Worm (Caenorhabditis elegans) whole organism, L4 larva: ENCODE measurements around the gene ZK666.11.

ENCODE experiments used
- F49E8.2 ChIP-seq: sonication (generic microtip); optimal IDR thresholded peaks from 2 replicates; lab custom pipeline; 2016; ENCODE audit warnings: missing compliant biosample characterization, mild to moderate bottlenecking, missing genetic modification characterization, borderline replicate concordance
- T20F7.1 ChIP-seq: fragments of 200-800 bp; sonication (Bioruptor generic); optimal IDR thresholded peaks from 2 replicates; lab custom pipeline; 2018; ENCODE audit warnings: mild to moderate bottlenecking, missing genetic modification characterization, missing compliant biosample characterization
- T26A8.4 ChIP-seq: fragments of 200-800 bp; sonication (Bioruptor generic); IDR thresholded peaks from 2 replicates; pipeline ENCODE4 v1.3.6; 2022; ENCODE audit warnings: missing genetic modification characterization, missing compliant biosample characterization
- Y105C5A.15 ChIP-seq: fragments of 200-800 bp; sonication (Bioruptor generic); IDR thresholded peaks from 2 replicates; pipeline ENCODE4 v1.3.6; 2022; ENCODE audit warnings: missing genetic modification characterization, missing compliant biosample characterization
- Y48G9A.11 ChIP-seq: fragments of 200-800 bp; sonication (Bioruptor generic); IDR thresholded peaks from 2 replicates; pipeline ENCODE4 v1.3.6; 2022; ENCODE audit warnings: missing genetic modification reagents, missing genetic modification characterization, missing compliant biosample characterization
- ZK337.2 ChIP-seq: fragments of 200-800 bp; sonication (Bioruptor generic); IDR thresholded peaks from 2 replicates; pipeline ENCODE4 v1.3.6; 2022; ENCODE audit warnings: missing genetic modification reagents, missing genetic modification characterization, missing compliant biosample characterization
- ZK546.5 ChIP-seq, 2 experiments: sonication (generic microtip); optimal IDR thresholded peaks; 2 replicates each; lab custom pipeline; 2017; ENCODE audit warnings: missing biosample characterization in 2 of 2, missing genetic modification characterization in 2 of 2
- aha-1 ChIP-seq: fragments of 150-350 bp; peaks from one replicate; lab custom pipeline; 2014; ENCODE audit warnings: missing biosample characterization, missing genetic modification characterization
- ama-1 ChIP-seq: fragments of 150-350 bp; optimal IDR thresholded peaks from 2 replicates; lab custom pipeline; 2014; ENCODE audit warnings: inconsistent platforms, mixed read lengths
- ceh-44 ChIP-seq: fragments of 200-800 bp; sonication (Bioruptor generic); IDR thresholded peaks from 2 replicates; pipeline ENCODE4 v1.3.6; 2022; ENCODE audit warnings: missing genetic modification reagents, missing genetic modification characterization, missing compliant biosample characterization
- ceh-62 ChIP-seq: sonication (generic microtip); optimal IDR thresholded peaks from 2 replicates; lab custom pipeline; 2017; ENCODE audit warnings: missing biosample characterization, missing genetic modification characterization
- cey-2 ChIP-seq: sonication (generic microtip); optimal IDR thresholded peaks from 3 replicates; lab custom pipeline; 2017; ENCODE audit warnings: missing genetic modification characterization, mild to moderate bottlenecking, missing compliant biosample characterization, antibody characterized with exemption, borderline replicate concordance; ENCODE audit not compliant: insufficient read depth
- ctbp-1 ChIP-seq: fragments of 200-800 bp; sonication (Bioruptor generic); IDR thresholded peaks from 2 replicates; pipeline ENCODE4 v1.3.6; 2022; ENCODE audit warnings: missing genetic modification reagents, missing genetic modification characterization, missing compliant biosample characterization
- daf-16 ChIP-seq, 3 experiments: sonication (generic microtip); optimal IDR thresholded peaks; 2 replicates each; lab custom pipeline; 2016 to 2017; ENCODE audit warnings: missing genetic modification characterization in 3 of 3, missing genetic modification reagents in 3 of 3, mild to moderate bottlenecking in 2 of 3, missing compliant biosample characterization in 2 of 3, missing biosample characterization in 1 of 3, moderate library complexity in 1 of 3
- daf-19 ChIP-seq: fragments of 200-800 bp; sonication (Bioruptor generic); conservative IDR thresholded peaks from 2 replicates; pipeline ENCODE4 v1.3.6; 2022; ENCODE audit warnings: missing genetic modification characterization, missing compliant biosample characterization
- daf-8 ChIP-seq: fragments of 200-800 bp; sonication (Bioruptor generic); IDR thresholded peaks from 2 replicates; pipeline ENCODE4 v1.3.6; 2022; ENCODE audit warnings: missing genetic modification characterization, missing compliant biosample characterization
- dve-1 ChIP-seq: sonication (generic microtip); optimal IDR thresholded peaks from 2 replicates; lab custom pipeline; 2017; ENCODE audit warnings: antibody characterized with exemption, mild to moderate bottlenecking, missing genetic modification characterization, missing compliant biosample characterization; ENCODE audit not compliant: insufficient read depth
- egl-27 ChIP-seq: sonication (generic microtip); optimal IDR thresholded peaks from 3 replicates; lab custom pipeline; 2017; ENCODE audit warnings: missing biosample characterization, missing genetic modification reagents, missing genetic modification characterization
- fos-1 ChIP-seq: fragments of 150-350 bp; optimal IDR thresholded peaks from 2 replicates; lab custom pipeline; 2014; ENCODE audit warnings: missing biosample characterization, missing genetic modification characterization
- hif-1 ChIP-seq, 2 experiments: sonication (generic microtip); optimal IDR thresholded peaks; 2 replicates each; lab custom pipeline; 2016 to 2017; ENCODE audit warnings: missing compliant biosample characterization in 2 of 2, missing genetic modification characterization in 2 of 2, missing genetic modification reagents in 2 of 2, missing genotype in 2 of 2, mild to moderate bottlenecking in 1 of 2
- hmg-1.1 ChIP-seq: fragments of 200-800 bp; sonication (Bioruptor generic); IDR thresholded peaks from 2 replicates; pipeline ENCODE4 v1.3.6; 2022; ENCODE audit warnings: missing genetic modification reagents, missing genetic modification characterization, missing compliant biosample characterization
- lim-7 ChIP-seq: fragments of 200-800 bp; sonication (Bioruptor generic); IDR thresholded peaks from 2 replicates; pipeline ENCODE4 v1.3.6; 2022; ENCODE audit warnings: missing genetic modification characterization, missing compliant biosample characterization
- lin-1 ChIP-seq: fragments of 200-800 bp; sonication (Bioruptor generic); IDR thresholded peaks from 2 replicates; pipeline ENCODE4 v1.3.6; 2022; ENCODE audit warnings: missing genetic modification reagents, missing genetic modification characterization, missing compliant biosample characterization
- lin-13 ChIP-seq: fragments of 150-350 bp; optimal IDR thresholded peaks from 2 replicates; lab custom pipeline; 2014; ENCODE audit warnings: missing biosample characterization, missing genetic modification reagents, missing genetic modification characterization
- lin-15B ChIP-seq: fragments of 150-350 bp; sonication (generic microtip); optimal IDR thresholded peaks from 3 replicates; lab custom pipeline; 2014; ENCODE audit warnings: missing biosample characterization, missing genetic modification characterization
- lin-39 ChIP-seq: fragments of 150-350 bp; optimal IDR thresholded peaks from 2 replicates; lab custom pipeline; 2014; ENCODE audit warnings: missing biosample characterization, missing genetic modification reagents, missing genetic modification characterization
- lir-3 ChIP-seq: sonication (generic microtip); optimal IDR thresholded peaks from 2 replicates; lab custom pipeline; 2016; ENCODE audit warnings: mild to moderate bottlenecking, missing genetic modification characterization, missing compliant biosample characterization
- mep-1 ChIP-seq: fragments of 150-350 bp; sonication (generic microtip); optimal IDR thresholded peaks from 3 replicates; lab custom pipeline; 2014; ENCODE audit warnings: missing biosample characterization, missing genetic modification characterization
- mes-2 ChIP-seq: sonication (generic microtip); optimal IDR thresholded peaks from 2 replicates; lab custom pipeline; 2016; ENCODE audit warnings: missing genotype, mild to moderate bottlenecking, missing genetic modification characterization, missing compliant biosample characterization; ENCODE audit not compliant: poor library complexity, severe bottlenecking
- mxl-3 ChIP-seq: fragments of 200-800 bp; sonication (Bioruptor generic); optimal IDR thresholded peaks from 2 replicates; lab custom pipeline; 2018; ENCODE audit warnings: mild to moderate bottlenecking, missing genetic modification characterization, missing compliant biosample characterization
- nhr-102 ChIP-seq: sonication (generic microtip); optimal IDR thresholded peaks from 2 replicates; lab custom pipeline; 2016; ENCODE audit warnings: mild to moderate bottlenecking, missing genetic modification characterization, moderate library complexity, missing compliant biosample characterization
- nhr-11 ChIP-seq: fragments of 150-350 bp; optimal IDR thresholded peaks from 2 replicates; lab custom pipeline; 2014; ENCODE audit warnings: missing biosample characterization, missing genetic modification characterization
- nhr-48 ChIP-seq: sonication (generic microtip); optimal IDR thresholded peaks from 2 replicates; lab custom pipeline; 2016; ENCODE audit warnings: mild to moderate bottlenecking, missing genetic modification characterization, missing compliant biosample characterization
- nhr-6 ChIP-seq: fragments of 150-350 bp; optimal IDR thresholded peaks from 2 replicates; lab custom pipeline; 2014; ENCODE audit warnings: missing biosample characterization, missing genetic modification characterization
- nhr-76 ChIP-seq: fragments of 150-350 bp; optimal IDR thresholded peaks from 2 replicates; lab custom pipeline; 2014; ENCODE audit warnings: missing biosample characterization, missing genetic modification characterization
- nhr-77 ChIP-seq: fragments of 150-350 bp; optimal IDR thresholded peaks from 2 replicates; lab custom pipeline; 2014; ENCODE audit warnings: missing biosample characterization, missing genetic modification characterization
- php-3 ChIP-seq: fragments of 200-800 bp; sonication (Bioruptor generic); IDR thresholded peaks from 2 replicates; pipeline ENCODE4 v1.3.6; 2022; ENCODE audit warnings: missing genetic modification reagents, missing genetic modification characterization, missing compliant biosample characterization
- pqm-1 ChIP-seq: sonication (generic microtip); optimal IDR thresholded peaks from 2 replicates; lab custom pipeline; 2017; ENCODE audit warnings: missing biosample characterization, missing genetic modification characterization
- rbr-2 ChIP-seq: sonication (generic microtip); optimal IDR thresholded peaks from 2 replicates; lab custom pipeline; 2016; ENCODE audit warnings: missing genotype, missing genetic modification characterization, missing compliant biosample characterization
- set-16 ChIP-seq: fragments of 200-800 bp; sonication (Bioruptor generic); IDR thresholded peaks from 2 replicates; pipeline ENCODE4 v1.3.6; 2022; ENCODE audit warnings: missing genetic modification reagents, missing genetic modification characterization, missing compliant biosample characterization
- snpc-1.2 ChIP-seq: fragments of 200-800 bp; sonication (Bioruptor generic); IDR thresholded peaks from 2 replicates; pipeline ENCODE4 v1.3.6; 2022; ENCODE audit warnings: missing genetic modification reagents, missing genetic modification characterization, missing compliant biosample characterization
- snpc-4 ChIP-seq: fragments of 150-350 bp; optimal IDR thresholded peaks from 2 replicates; lab custom pipeline; 2014; ENCODE audit warnings: missing biosample characterization, missing genetic modification characterization
- spr-1 ChIP-seq: sonication (generic microtip); optimal IDR thresholded peaks from 2 replicates; lab custom pipeline; 2016; ENCODE audit warnings: mild to moderate bottlenecking, missing genetic modification characterization, missing compliant biosample characterization
- spr-3 ChIP-seq: fragments of 200-800 bp; sonication (Bioruptor generic); optimal IDR thresholded peaks from 2 replicates; lab custom pipeline; 2018; ENCODE audit warnings: mild to moderate bottlenecking, missing genetic modification characterization, missing compliant biosample characterization
- unc-62 ChIP-seq, 3 experiments: fragments of 150-350 bp in 1 of 3; sonication (generic microtip); optimal IDR thresholded peaks in 2 of 3; peaks in 1 of 3; 1 replicate in 1 of 3; 2 replicates in 2 of 3; lab custom pipeline; 2014 to 2017; ENCODE audit warnings: missing biosample characterization in 3 of 3, missing genetic modification characterization in 3 of 3, missing genetic modification reagents in 3 of 3, missing genotype in 1 of 3
- zfp-3 ChIP-seq: fragments of 200-800 bp; sonication (Bioruptor generic); conservative IDR thresholded peaks from 2 replicates; pipeline ENCODE4 v1.3.6; 2022; ENCODE audit warnings: missing genetic modification reagents, missing genetic modification characterization, missing compliant biosample characterization
- zip-11 ChIP-seq: fragments of 200-800 bp; sonication (Bioruptor generic); IDR thresholded peaks from 2 replicates; pipeline ENCODE4 v1.3.6; 2022; ENCODE audit warnings: missing genetic modification characterization, missing compliant biosample characterization
- ztf-11 ChIP-seq: fragments of 150-350 bp; optimal IDR thresholded peaks from 2 replicates; lab custom pipeline; 2014; ENCODE audit warnings: missing biosample characterization, missing genetic modification characterization

ZK666.11 gene

ce11 chrII:10479348-10479747, 3.0 kb upstream of the ZK666.11 start, which contains the start of gene clec-59:
TSS of gene clec-59 (minus strand) at chrII:10479448.
- TF ChIP-seq spr-1 (no peak), nhr-77 (tag; lab: Kevin White, UChicago) (no peak), lin-1 (no peak), nhr-102 (tag; lab: Kevin White, UChicago) (no peak), ctbp-1 (GFP tag; lab: Robert Waterston, UW) (no peak), daf-16 (GFP tag; optimal IDR thresholded peaks at IDR 0.05; lab: Kevin White, UChicago) (no peak), daf-16 (tag; optimal IDR thresholded peaks at IDR 0.05; lab: Kevin White, UChicago) (no peak), dve-1 (tag; lab: Kevin White, UChicago) (no peak), lin-15B (tag; lab: Kevin White, UChicago) (no peak), Y48G9A.11 (GFP tag; lab: Robert Waterston, UW) (no peak), T20F7.1 (GFP tag; lab: Kevin White, UChicago) (no peak), mep-1 (tag; lab: Kevin White, UChicago) (no peak), zip-11 (GFP tag; lab: Robert Waterston, UW) (no peak), ztf-11 (no peak), rbr-2 (tag; lab: Kevin White, UChicago) (no peak), hif-1 (tag; optimal IDR thresholded peaks at IDR 0.05; lab: Kevin White, UChicago) (no peak), lim-7 (no peak)

- no peak for TF ChIP-seq Y105C5A.15
- peak; percentile 91 for TF ChIP-seq aha-1
- no peak for TF ChIP-seq ZK337.2 (GFP tag; lab: Robert Waterston, UW)
- no peak for TF ChIP-seq lin-39 (tag; lab: Kevin White, UChicago)
- TF ChIP-seq nhr-11 (tag; lab: Kevin White, UChicago), result no peak
- no peak for TF ChIP-seq ceh-62 (tag; lab: Kevin White, UChicago)
- no peak for TF ChIP-seq zfp-3
- no peak for TF ChIP-seq lin-13
These were observed 2.3 kb upstream of the ZK666.11 start for ce11 chrII:10480043-10480442.

ce11 chrII:10482899-10483298, 577 bp downstream of the ZK666.11 start:
- TF ChIP-seq ceh-44 (GFP tag; lab: Robert Waterston, UW), result no peak
- TF ChIP-seq daf-16 (GFP tag; optimal IDR thresholded peaks at IDR 0.05; lab: Kevin White, UChicago), result no peak
- TF ChIP-seq daf-16 (tag; optimal IDR thresholded peaks at IDR 0.05; lab: Kevin White, UChicago), result peak; percentile 81
- TF ChIP-seq cey-2 (tag; lab: Kevin White, UChicago), result no peak
- TF ChIP-seq snpc-4, result no peak
- no peak for TF ChIP-seq ZK546.5 (tag; optimal IDR thresholded peaks at IDR 0.05; lab: Kevin White, UChicago)
- no peak for TF ChIP-seq spr-3 (GFP tag; lab: Kevin White, UChicago)
- no peak for TF ChIP-seq Y48G9A.11 (GFP tag; lab: Robert Waterston, UW)
- TF ChIP-seq dve-1 (tag; lab: Kevin White, UChicago), result peak; percentile 13
- TF ChIP-seq nhr-76 (tag; lab: Kevin White, UChicago), result no peak
- 0 out of 2 replicates have a peak, but pooled peaks have one; percentile 40 for TF ChIP-seq php-3 (GFP tag; lab: Robert Waterston, UW)
- no peak for TF ChIP-seq fos-1 (tag; lab: Kevin White, UChicago)
- no peak for TF ChIP-seq nhr-77 (tag; lab: Kevin White, UChicago)
- TF ChIP-seq daf-8 (GFP tag; lab: Robert Waterston, UW), result no peak
- peak; percentile 77 for TF ChIP-seq aha-1
- no peak for TF ChIP-seq mxl-3 (GFP tag; lab: Kevin White, UChicago)
- TF ChIP-seq egl-27 (tag; lab: Kevin White, UChicago), result no peak
- no peak for TF ChIP-seq T26A8.4 (GFP tag; lab: Robert Waterston, UW)
- TF ChIP-seq pqm-1, result peak; percentile 84
- TF ChIP-seq nhr-6 (tag; lab: Kevin White, UChicago), result no peak
- no peak for TF ChIP-seq mes-2 (tag; lab: Kevin White, UChicago)
- no peak for TF ChIP-seq nhr-11 (tag; lab: Kevin White, UChicago)
- no peak for TF ChIP-seq hmg-1.1 (GFP tag; lab: Robert Waterston, UW)
- no peak for TF ChIP-seq set-16 (GFP tag; lab: Robert Waterston, UW)
- TF ChIP-seq lir-3 (tag; lab: Kevin White, UChicago), result no peak
- no peak for TF ChIP-seq F49E8.2 (tag; lab: Kevin White, UChicago)
- TF ChIP-seq ama-1 (lab: Kevin White, UChicago), result no peak
- TF ChIP-seq nhr-48, result no peak
- no peak for TF ChIP-seq daf-19 (GFP tag; lab: Robert Waterston, UW)
- TF ChIP-seq snpc-1.2, result no peak
- peak in 1 of 2 experiments; percentile 27 for TF ChIP-seq unc-62 (GFP tag; optimal IDR thresholded peaks at IDR 0.05 in 1 of 2; lab: Kevin White, UChicago)
- no peak for TF ChIP-seq unc-62 (tag; optimal IDR thresholded peaks at IDR 0.05; lab: Kevin White, UChicago)
